Worm (Caenorhabditis elegans) whole organism, L1 larva: Measurements from ENCODE around the gene tctn-1.

ENCODE experiments used
- C04F5.9 ChIP-seq: sonication (generic microtip); optimal IDR thresholded peaks from 2 replicates; lab custom pipeline; 2016; ENCODE audit warnings: missing genetic modification characterization, missing compliant biosample characterization
- C34B4.2 ChIP-seq: sonication (generic microtip); optimal IDR thresholded peaks from 2 replicates; lab custom pipeline; 2017; ENCODE audit warnings: mild to moderate bottlenecking, missing genetic modification characterization, missing compliant biosample characterization
- Y116A8C.19 ChIP-seq: sonication (generic microtip); optimal IDR thresholded peaks from 2 replicates; lab custom pipeline; 2016; ENCODE audit warnings: missing compliant biosample characterization, missing genetic modification characterization, borderline replicate concordance
- aha-1 ChIP-seq: fragments of 150-350 bp; optimal IDR thresholded peaks from 2 replicates; lab custom pipeline; 2014; ENCODE audit warnings: missing biosample characterization, missing genetic modification characterization
- alr-1 ChIP-seq: fragments of 200-800 bp; sonication (Bioruptor generic); optimal IDR thresholded peaks from 2 replicates; lab custom pipeline; 2018; ENCODE audit warnings: borderline replicate concordance, mild to moderate bottlenecking, missing genetic modification characterization, missing compliant biosample characterization
- aly-2 ChIP-seq: fragments of 150-350 bp; optimal IDR thresholded peaks from 2 replicates; lab custom pipeline; 2014; ENCODE audit warnings: missing biosample characterization, missing genetic modification characterization
- blmp-1 ChIP-seq: fragments of 150-350 bp; optimal IDR thresholded peaks from 2 replicates; lab custom pipeline; 2014; ENCODE audit warnings: missing biosample characterization, missing genetic modification characterization
- ceh-63 ChIP-seq: fragments of 200-800 bp; sonication (Bioruptor generic); optimal IDR thresholded peaks from 2 replicates; lab custom pipeline; 2018; ENCODE audit warnings: mild to moderate bottlenecking, missing genetic modification characterization, missing compliant biosample characterization
- ceh-82 ChIP-seq, 3 experiments: fragments of 150-350 bp in 1 of 3; sonication (generic microtip) in 2 of 3; optimal IDR thresholded peaks; 2 replicates each; lab custom pipeline; 2014 to 2017; ENCODE audit warnings: missing biosample characterization in 3 of 3, missing genetic modification characterization in 3 of 3
- ceh-88 ChIP-seq: fragments of 200-800 bp; sonication (Bioruptor generic); IDR thresholded peaks from 2 replicates; pipeline ENCODE4 v1.3.6; 2022; ENCODE audit warnings: missing genetic modification characterization, missing compliant biosample characterization
- ceh-90 ChIP-seq: sonication (generic microtip); optimal IDR thresholded peaks from 2 replicates; lab custom pipeline; 2016; ENCODE audit warnings: missing genetic modification characterization, missing compliant biosample characterization
- dsc-1 ChIP-seq: sonication (generic microtip); optimal IDR thresholded peaks from 2 replicates; lab custom pipeline; 2016; ENCODE audit warnings: mild to moderate bottlenecking, missing genetic modification characterization, missing compliant biosample characterization
- efl-1 ChIP-seq, 4 experiments: fragments of 150-350 bp; optimal IDR thresholded peaks in 3 of 4; peaks in 1 of 4; 1 replicate in 1 of 4; 2 replicates in 3 of 4; lab custom pipeline; 2014; ENCODE audit warnings: missing biosample characterization in 2 of 4, missing genetic modification characterization in 2 of 4, missing genetic modification reagents in 2 of 4
- egl-27 ChIP-seq, 2 experiments: fragments of 150-350 bp in 1 of 2; sonication (generic microtip); optimal IDR thresholded peaks; 3 replicates each; lab custom pipeline; 2017 to 2018; ENCODE audit warnings: missing biosample characterization in 2 of 2, missing genetic modification characterization in 2 of 2, missing genetic modification reagents in 2 of 2
- elt-2 ChIP-seq: sonication (generic microtip); optimal IDR thresholded peaks from 2 replicates; lab custom pipeline; 2016; ENCODE audit warnings: missing genetic modification characterization, mild to moderate bottlenecking, inconsistent platforms, missing compliant biosample characterization, missing genetic modification reagents
- elt-3 ChIP-seq, 6 experiments: fragments of 150-350 bp in 1 of 6; sonication (generic microtip); optimal IDR thresholded peaks; 2 replicates each; lab custom pipeline; 2017 to 2018; ENCODE audit warnings: missing biosample characterization in 6 of 6, missing genetic modification characterization in 6 of 6, inconsistent platforms in 1 of 6
- ets-5 ChIP-seq: fragments of 200-800 bp; sonication (Bioruptor generic); IDR thresholded peaks from 2 replicates; pipeline ENCODE4 v1.3.6; 2022; ENCODE audit warnings: missing genetic modification characterization, missing compliant biosample characterization
- fkh-8 ChIP-seq: sonication (generic microtip); optimal IDR thresholded peaks from 2 replicates; lab custom pipeline; 2016; ENCODE audit warnings: mild to moderate bottlenecking, missing genetic modification characterization, missing compliant biosample characterization
- hlh-17 ChIP-seq: fragments of 200-800 bp; sonication (Bioruptor generic); optimal IDR thresholded peaks from 2 replicates; lab custom pipeline; 2018; ENCODE audit warnings: missing genetic modification characterization, mild to moderate bottlenecking, missing compliant biosample characterization, moderate library complexity, borderline replicate concordance
- hlh-4 ChIP-seq: sonication (generic microtip); optimal IDR thresholded peaks from 2 replicates; lab custom pipeline; 2016; ENCODE audit warnings: mild to moderate bottlenecking, missing genetic modification characterization, missing compliant biosample characterization
- irx-1 ChIP-seq: sonication (generic microtip); optimal IDR thresholded peaks from 2 replicates; lab custom pipeline; 2016; ENCODE audit warnings: missing genetic modification characterization, missing compliant biosample characterization
- lin-13 ChIP-seq: fragments of 150-350 bp; optimal IDR thresholded peaks from 2 replicates; lab custom pipeline; 2014; ENCODE audit warnings: missing biosample characterization, missing genetic modification reagents, missing genetic modification characterization
- lin-15B ChIP-seq: fragments of 150-350 bp; sonication (generic microtip); optimal IDR thresholded peaks from 3 replicates; lab custom pipeline; 2014; ENCODE audit warnings: missing biosample characterization, missing genetic modification characterization
- lir-3 ChIP-seq: sonication (generic microtip); optimal IDR thresholded peaks from 2 replicates; lab custom pipeline; 2016; ENCODE audit warnings: mild to moderate bottlenecking, missing genetic modification characterization, moderate library complexity, missing compliant biosample characterization; ENCODE audit not compliant: poor library complexity
- lsy-2 ChIP-seq, 2 experiments: fragments of 150-350 bp; optimal IDR thresholded peaks; 2 replicates each; lab custom pipeline; 2014; ENCODE audit warnings: missing biosample characterization in 2 of 2, missing genetic modification characterization in 2 of 2
- mab-9 ChIP-seq: fragments of 200-800 bp; sonication (Bioruptor generic); IDR thresholded peaks from 2 replicates; pipeline ENCODE4 v1.3.6; 2022; ENCODE audit warnings: missing genetic modification reagents, missing genetic modification characterization, missing compliant biosample characterization
- mef-2 ChIP-seq: fragments of 150-350 bp; optimal IDR thresholded peaks from 2 replicates; lab custom pipeline; 2014; ENCODE audit warnings: missing biosample characterization, missing genetic modification characterization
- nhr-12 ChIP-seq: sonication (generic microtip); optimal IDR thresholded peaks from 2 replicates; lab custom pipeline; 2017; ENCODE audit warnings: missing biosample characterization, missing genetic modification characterization
- nhr-19 ChIP-seq: fragments of 200-800 bp; sonication (Bioruptor generic); conservative IDR thresholded peaks from 2 replicates; pipeline ENCODE4 v1.3.6; 2022; ENCODE audit warnings: missing genetic modification characterization, missing compliant biosample characterization
- nhr-28 ChIP-seq: fragments of 150-350 bp; optimal IDR thresholded peaks from 2 replicates; lab custom pipeline; 2014; ENCODE audit warnings: missing biosample characterization, missing genetic modification characterization
- nhr-71 ChIP-seq: sonication (generic microtip); optimal IDR thresholded peaks from 2 replicates; lab custom pipeline; 2016; ENCODE audit warnings: mild to moderate bottlenecking, missing genetic modification characterization, moderate library complexity, missing compliant biosample characterization
- nhr-77 ChIP-seq: fragments of 150-350 bp; optimal IDR thresholded peaks from 2 replicates; lab custom pipeline; 2014; ENCODE audit warnings: missing biosample characterization, missing genetic modification characterization
- nhr-84 ChIP-seq: sonication (generic microtip); optimal IDR thresholded peaks from 2 replicates; lab custom pipeline; 2017; ENCODE audit warnings: missing biosample characterization, missing genetic modification characterization
- nhr-85 ChIP-seq: sonication (generic microtip); peaks from one replicate; lab custom pipeline; 2016; ENCODE audit warnings: missing genetic modification characterization, inconsistent platforms, missing compliant biosample characterization
- nhr-90 ChIP-seq: sonication (generic microtip); optimal IDR thresholded peaks from 2 replicates; lab custom pipeline; 2016; ENCODE audit warnings: mild to moderate bottlenecking, missing genetic modification characterization, missing compliant biosample characterization; ENCODE audit not compliant: poor library complexity
- rnt-1 ChIP-seq: sonication (generic microtip); optimal IDR thresholded peaks from 2 replicates; lab custom pipeline; 2016; ENCODE audit warnings: mild to moderate bottlenecking, missing genetic modification characterization, moderate library complexity, missing compliant biosample characterization
- skn-1 ChIP-seq: fragments of 150-350 bp; optimal IDR thresholded peaks from 2 replicates; lab custom pipeline; 2014; ENCODE audit warnings: missing biosample characterization, missing genetic modification characterization
- snpc-4 ChIP-seq: fragments of 150-350 bp; optimal IDR thresholded peaks from 2 replicates; lab custom pipeline; 2014; ENCODE audit warnings: missing biosample characterization, missing genetic modification characterization
- snu-23 ChIP-seq: sonication (generic microtip); optimal IDR thresholded peaks from 2 replicates; lab custom pipeline; 2016; ENCODE audit warnings: missing genetic modification characterization, missing compliant biosample characterization
- sptf-1 ChIP-seq: fragments of 150-350 bp; optimal IDR thresholded peaks from 2 replicates; lab custom pipeline; 2014; ENCODE audit warnings: missing biosample characterization, missing genetic modification characterization
- swsn-7 ChIP-seq: sonication (generic microtip); optimal IDR thresholded peaks from 2 replicates; lab custom pipeline; 2016; ENCODE audit warnings: missing genetic modification characterization, missing compliant biosample characterization
- tbx-2 ChIP-seq: sonication (generic microtip); optimal IDR thresholded peaks from 2 replicates; lab custom pipeline; 2016; ENCODE audit warnings: missing genetic modification characterization, missing compliant biosample characterization
- unc-62 ChIP-seq: fragments of 150-350 bp; optimal IDR thresholded peaks from 2 replicates; lab custom pipeline; 2014; ENCODE audit warnings: missing biosample characterization, missing genetic modification reagents, missing genetic modification characterization
- vab-15 ChIP-seq: sonication (generic microtip); optimal IDR thresholded peaks from 2 replicates; lab custom pipeline; 2017; ENCODE audit warnings: missing genotype, mild to moderate bottlenecking, missing genetic modification characterization, missing compliant biosample characterization
- xbp-1 ChIP-seq: sonication (generic microtip); optimal IDR thresholded peaks from 2 replicates; lab custom pipeline; 2016; ENCODE audit warnings: missing genetic modification characterization, missing compliant biosample characterization
- zip-4 ChIP-seq: fragments of 200-800 bp; sonication (Bioruptor generic); optimal IDR thresholded peaks from 2 replicates; lab custom pipeline; 2018; ENCODE audit warnings: mild to moderate bottlenecking, missing genetic modification characterization, moderate library complexity, missing compliant biosample characterization

The tctn-1 gene

ce11 chrIV:4749728-4750278, 2.2 kb upstream of the tctn-1 start, which contains the start of the genes rpl-20 and Y17G9B.5 (continued):
- TF ChIP-seq ceh-88 (GFP tag; lab: Robert Waterston, UW) (peak; percentile 100), lin-13 (peak; percentile 100), nhr-77 (tag; lab: Kevin White, UChicago) (peak; percentile 100), dsc-1 (tag; lab: Kevin White, UChicago) (peak; percentile 100), ceh-90 (tag; lab: Kevin White, UChicago) (peak; percentile 75), Y116A8C.19 (peak; percentile 81), nhr-84 (tag; lab: Kevin White, UChicago) (peak; percentile 91), zip-4 (peak; percentile 98), alr-1 (tag; lab: Kevin White, UChicago) (no peak), blmp-1 (tag; lab: Kevin White, UChicago) (peak; percentile 94), elt-2 (tag; lab: Kevin White, UChicago) (peak; percentile 99), fkh-8 (tag; lab: Kevin White, UChicago) (peak; percentile 100), mef-2 (tag; lab: Kevin White, UChicago) (peak; percentile 97)

ce11 chrIV:4749155-4749554, 1.5 kb upstream of the tctn-1 start:
- TF ChIP-seq mab-9 (GFP tag; lab: Robert Waterston, UW), result 0 out of 2 replicates have a peak, but pooled peaks have one; percentile 35
- TF ChIP-seq aha-1 (tag; lab: Kevin White, UChicago), result no peak
- no peak for TF ChIP-seq ets-5
- no peak for TF ChIP-seq efl-1 (optimal IDR thresholded peaks at IDR 0.05; lab: Kevin White, UChicago)
- TF ChIP-seq efl-1 (GFP tag; optimal IDR thresholded peaks at IDR 0.05 in 1 of 2; lab: Kevin White, UChicago), result no peak
- TF ChIP-seq C34B4.2 (tag; lab: Kevin White, UChicago), result peak; percentile 19
- TF ChIP-seq alr-1 (tag; lab: Kevin White, UChicago), result no peak

ce11 chrIV:4748408-4749105, 925 bp upstream of the tctn-1 start, which contains the start of gene cyc-2.1:
cyc-2.1 (minus strand) TSS chrIV:4749012.
- TF ChIP-seq aly-2 (tag; lab: Kevin White, UChicago) (peak; percentile 42), swsn-7 (peak; percentile 59), snu-23 (GFP tag; lab: Kevin White, UChicago) (peak; percentile 70), ets-5 (no peak), xbp-1 (peak; percentile 34), ceh-63 (GFP tag; lab: Kevin White, UChicago) (no peak), ceh-88 (GFP tag; lab: Robert Waterston, UW) (no peak), dsc-1 (tag; lab: Kevin White, UChicago) (peak; percentile 21), tbx-2 (tag; lab: Kevin White, UChicago) (peak; percentile 58), lin-15B (tag; lab: Kevin White, UChicago) (peak; percentile 35), zip-4 (no peak), nhr-12 (tag; lab: Kevin White, UChicago) (no peak), nhr-28 (tag; lab: Kevin White, UChicago) (no peak), elt-2 (tag; lab: Kevin White, UChicago) (peak; percentile 28), sptf-1 (tag; lab: Kevin White, UChicago) (no peak), nhr-77 (tag; lab: Kevin White, UChicago) (peak; percentile 5), nhr-71 (peak; percentile 71), elt-3 (tag; optimal IDR thresholded peaks at IDR 0.05; lab: Kevin White, UChicago) (peak in 2 of 6 experiments; percentile 12 to 38), nhr-19 (GFP tag; lab: Robert Waterston, UW) (peak; percentile 71), nhr-90 (peak; percentile 37), skn-1 (tag; lab: Kevin White, UChicago) (peak; percentile 29), lir-3 (tag; lab: Kevin White, UChicago) (no peak), irx-1 (no peak), unc-62 (GFP tag; lab: Kevin White, UChicago) (no peak), lsy-2 (tag; optimal IDR thresholded peaks at IDR 0.05; lab: Kevin White, UChicago) (peak; percentile 80 to 91), egl-27 (tag; optimal IDR thresholded peaks at IDR 0.05; lab: Kevin White, UChicago) (no peak), hlh-4 (tag; lab: Kevin White, UChicago) (no peak), hlh-17 (GFP tag; lab: Kevin White, UChicago) (no peak), ceh-82 (tag; optimal IDR thresholded peaks at IDR 0.05; lab: Kevin White, UChicago) (peak in 1 of 3 experiments; percentile 48), nhr-85 (tag; lab: Kevin White, UChicago) (peak; percentile 68), snpc-4 (tag; lab: Kevin White, UChicago) (peak; percentile 45), vab-15 (tag; lab: Kevin White, UChicago) (no peak), rnt-1 (tag; lab: Kevin White, UChicago) (peak; percentile 59), C04F5.9 (tag; lab: Kevin White, UChicago) (no peak)
